Fruit fly (Drosophila melanogaster) whole organism, adult: ENCODE measurements around the gene Ocho.

ENCODE experiments used
- CG11617 ChIP-seq: fragments of 200-800 bp; sonication (Bioruptor generic); optimal IDR thresholded peaks from 2 replicates; lab custom pipeline; 2017; ENCODE audit warnings: mild to moderate bottlenecking, missing biosample characterization, missing genetic modification reagents, missing genetic modification characterization
- CG12768 ChIP-seq: fragments of 200-800 bp; sonication (Bioruptor generic); optimal IDR thresholded peaks from 2 replicates; lab custom pipeline; 2017; ENCODE audit warnings: missing biosample characterization, missing genetic modification characterization, mild to moderate bottlenecking, moderate library complexity, missing genetic modification reagents
- CG1620 ChIP-seq: fragments of 200-800 bp; sonication (Bioruptor generic); optimal IDR thresholded peaks from 2 replicates; lab custom pipeline; 2016; ENCODE audit warnings: missing biosample characterization, missing genetic modification characterization
- CG7045 ChIP-seq: fragments of 200-800 bp; sonication (Bioruptor generic); optimal IDR thresholded peaks from 2 replicates; lab custom pipeline; 2017; ENCODE audit warnings: missing biosample characterization, mild to moderate bottlenecking, missing genetic modification characterization
- CG7101 ChIP-seq: fragments of 200-800 bp; sonication (Bioruptor generic); optimal IDR thresholded peaks from 2 replicates; lab custom pipeline; 2018; ENCODE audit warnings: missing biosample characterization, mild to moderate bottlenecking, missing genetic modification characterization, moderate library complexity
- Mnt ChIP-seq: fragments of 200-800 bp; sonication (Bioruptor generic); optimal IDR thresholded peaks from 2 replicates; lab custom pipeline; 2016; ENCODE audit warnings: missing biosample characterization, mild to moderate bottlenecking, missing genetic modification characterization
- kay ChIP-seq: fragments of 200-800 bp; sonication (Bioruptor generic); peaks from one replicate; lab custom pipeline; 2016; ENCODE audit warnings: missing biosample characterization, missing genetic modification characterization, borderline replicate concordance
- ovo ChIP-seq: fragments of 200-800 bp; sonication (Bioruptor generic); optimal IDR thresholded peaks from 2 replicates; lab custom pipeline; 2016; ENCODE audit warnings: missing biosample characterization, missing genetic modification characterization
- tj ChIP-seq: fragments of 200-800 bp; sonication (Bioruptor generic); optimal IDR thresholded peaks from 3 replicates; lab custom pipeline; 2017; ENCODE audit warnings: missing biosample characterization, mild to moderate bottlenecking, missing genetic modification characterization, moderate library complexity
- toe ChIP-seq: fragments of 200-800 bp; sonication (Bioruptor generic); optimal IDR thresholded peaks from 2 replicates; lab custom pipeline; 2016; ENCODE audit warnings: missing biosample characterization, missing genetic modification characterization

DNA sequence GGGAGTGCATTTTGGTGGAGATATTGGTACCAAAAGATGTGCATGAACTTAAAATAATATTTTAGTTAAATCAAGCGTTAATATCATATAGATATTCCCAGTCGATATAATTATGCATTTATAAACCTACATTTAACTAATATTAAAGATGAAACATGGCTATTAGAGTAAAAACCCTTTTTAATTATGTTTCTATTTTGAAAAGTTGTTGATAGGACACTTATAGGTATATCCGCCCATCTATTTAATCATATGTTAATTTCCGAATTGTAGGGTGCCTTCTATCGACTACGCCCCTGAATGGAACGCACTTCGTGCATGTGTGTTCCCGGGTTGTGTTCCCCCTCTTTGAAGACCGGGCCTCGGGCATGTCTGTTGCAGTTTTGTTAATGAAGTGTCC lies 31.1 kb downstream of the Ocho start:
- TF ChIP-seq ovo = no peak
- TF ChIP-seq CG7045 = no peak
- TF ChIP-seq CG7101 (tag; lab: Kevin White, UChicago) = no peak
- TF ChIP-seq CG11617 = no peak
- TF ChIP-seq kay = no peak
- TF ChIP-seq Mnt (GFP tag; lab: Kevin White, UChicago) = no peak
- no peak for TF ChIP-seq CG12768 (GFP tag; lab: Kevin White, UChicago)
- TF ChIP-seq toe (GFP tag; lab: Kevin White, UChicago) = no peak
- TF ChIP-seq tj (GFP tag; lab: Kevin White, UChicago) = no peak
- TF ChIP-seq CG1620 (GFP tag; lab: Kevin White, UChicago) = no peak
